Worm (Caenorhabditis elegans) whole organism, late embryonic: ENCODE results near the gene tag-89.

Experiments used
- C38D4.7 ChIP-seq: fragments of 200-800 bp; sonication (Bioruptor generic); optimal IDR thresholded peaks from 2 replicates; lab custom pipeline; 2018; ENCODE audit warnings: mild to moderate bottlenecking, missing genetic modification characterization, moderate library complexity, missing compliant biosample characterization
- T23F11.4 ChIP-seq: fragments of 200-800 bp; sonication (Bioruptor generic); optimal IDR thresholded peaks from 2 replicates; lab custom pipeline; 2018; ENCODE audit warnings: mild to moderate bottlenecking, missing genetic modification characterization, missing compliant biosample characterization
- ama-1 ChIP-seq: fragments of 150-350 bp; optimal IDR thresholded peaks from 2 replicates; lab custom pipeline; 2014
- ceh-14 ChIP-seq: sonication (generic microtip); optimal IDR thresholded peaks from 2 replicates; lab custom pipeline; 2016; ENCODE audit warnings: missing genotype, missing genetic modification characterization, missing compliant biosample characterization
- ceh-18 ChIP-seq: sonication (generic microtip); optimal IDR thresholded peaks from 2 replicates; lab custom pipeline; 2016; ENCODE audit warnings: missing genetic modification characterization, missing compliant biosample characterization
- ceh-19 ChIP-seq: fragments of 200-800 bp; sonication (Bioruptor generic); optimal IDR thresholded peaks from 2 replicates; lab custom pipeline; 2018; ENCODE audit warnings: mild to moderate bottlenecking, missing genetic modification characterization, missing compliant biosample characterization
- ceh-2 ChIP-seq: sonication (generic microtip); optimal IDR thresholded peaks from 2 replicates; lab custom pipeline; 2016; ENCODE audit warnings: missing genotype, missing genetic modification characterization, missing compliant biosample characterization
- ceh-22 ChIP-seq: sonication (generic microtip); optimal IDR thresholded peaks from 2 replicates; lab custom pipeline; 2017; ENCODE audit warnings: missing biosample characterization, missing genetic modification characterization
- ceh-24 ChIP-seq: sonication (generic microtip); optimal IDR thresholded peaks from 2 replicates; lab custom pipeline; 2016; ENCODE audit warnings: mild to moderate bottlenecking, missing genetic modification characterization, missing compliant biosample characterization
- ceh-31 ChIP-seq: sonication (generic microtip); optimal IDR thresholded peaks from 2 replicates; lab custom pipeline; 2016; ENCODE audit warnings: missing genetic modification characterization, missing compliant biosample characterization
- ceh-34 ChIP-seq: sonication (generic microtip); optimal IDR thresholded peaks from 2 replicates; lab custom pipeline; 2016; ENCODE audit warnings: mild to moderate bottlenecking, missing genetic modification characterization, missing compliant biosample characterization
- ceh-48 ChIP-seq: sonication (generic microtip); optimal IDR thresholded peaks from 2 replicates; lab custom pipeline; 2016; ENCODE audit warnings: missing genetic modification characterization, inconsistent platforms, missing compliant biosample characterization
- ceh-9 ChIP-seq: sonication (generic microtip); optimal IDR thresholded peaks from 2 replicates; lab custom pipeline; 2016; ENCODE audit warnings: mild to moderate bottlenecking, missing genetic modification characterization, inconsistent platforms, missing compliant biosample characterization
- che-1 ChIP-seq: sonication (generic microtip); optimal IDR thresholded peaks from 2 replicates; lab custom pipeline; 2016; ENCODE audit warnings: mild to moderate bottlenecking, missing genetic modification characterization, missing compliant biosample characterization
- elt-4 ChIP-seq: sonication (generic microtip); optimal IDR thresholded peaks from 2 replicates; lab custom pipeline; 2016; ENCODE audit warnings: missing genetic modification characterization, missing compliant biosample characterization
- gmeb-2 ChIP-seq: sonication (generic microtip); optimal IDR thresholded peaks from 2 replicates; lab custom pipeline; 2016; ENCODE audit warnings: missing genetic modification characterization, inconsistent platforms, missing compliant biosample characterization
- hlh-13 ChIP-seq: fragments of 200-800 bp; sonication (Bioruptor generic); optimal IDR thresholded peaks from 2 replicates; lab custom pipeline; 2018; ENCODE audit warnings: mild to moderate bottlenecking, missing genetic modification characterization, missing compliant biosample characterization
- hlh-15 ChIP-seq: sonication (generic microtip); optimal IDR thresholded peaks from 2 replicates; lab custom pipeline; 2016; ENCODE audit warnings: missing genetic modification characterization, missing compliant biosample characterization
- npax-4 ChIP-seq: sonication (generic microtip); optimal IDR thresholded peaks from 2 replicates; lab custom pipeline; 2016; ENCODE audit warnings: missing genetic modification characterization, missing compliant biosample characterization
- odd-2 ChIP-seq: sonication (generic microtip); optimal IDR thresholded peaks from 2 replicates; lab custom pipeline; 2017; ENCODE audit warnings: antibody characterized with exemption, mild to moderate bottlenecking, missing genetic modification characterization, missing compliant biosample characterization
- pax-1 ChIP-seq: fragments of 150-350 bp; optimal IDR thresholded peaks from 2 replicates; lab custom pipeline; 2014; ENCODE audit warnings: missing biosample characterization, missing genetic modification characterization
- pqm-1 ChIP-seq: sonication (generic microtip); optimal IDR thresholded peaks from 2 replicates; lab custom pipeline; 2016; ENCODE audit warnings: missing genetic modification characterization, missing compliant biosample characterization
- ref-2 ChIP-seq: sonication (generic microtip); optimal IDR thresholded peaks from 2 replicates; lab custom pipeline; 2016; ENCODE audit warnings: missing genetic modification characterization, missing compliant biosample characterization
- rnt-1 ChIP-seq: sonication (generic microtip); optimal IDR thresholded peaks from 2 replicates; lab custom pipeline; 2016; ENCODE audit warnings: missing genetic modification characterization, missing compliant biosample characterization
- sdc-2 ChIP-seq: sonication (generic microtip); optimal IDR thresholded peaks from 2 replicates; lab custom pipeline; 2016; ENCODE audit warnings: missing genotype, missing genetic modification characterization, missing compliant biosample characterization
- sox-2 ChIP-seq: fragments of 200-800 bp; sonication (Bioruptor generic); IDR thresholded peaks from 2 replicates; pipeline ENCODE4 v1.3.6; 2022; ENCODE audit warnings: missing genetic modification reagents, missing genetic modification characterization, missing compliant biosample characterization
- sox-4 ChIP-seq: sonication (generic microtip); optimal IDR thresholded peaks from 2 replicates; lab custom pipeline; 2017; ENCODE audit warnings: mild to moderate bottlenecking, missing genetic modification characterization, inconsistent platforms, missing compliant biosample characterization
- tbx-2 ChIP-seq: sonication (generic microtip); optimal IDR thresholded peaks from 2 replicates; lab custom pipeline; 2016; ENCODE audit warnings: missing genetic modification characterization, missing compliant biosample characterization
- unc-3 ChIP-seq, 2 experiments: fragments of 200-800 bp in 1 of 2; sonication (Bioruptor generic) in 1 of 2; sonication (generic microtip) in 1 of 2; conservative IDR thresholded peaks in 1 of 2; optimal IDR thresholded peaks in 1 of 2; 2 replicates each; pipeline versions ENCODE4 v1.3.6 to Lab custom; 2016 to 2022; ENCODE audit warnings: missing compliant biosample characterization in 2 of 2, missing genetic modification characterization in 2 of 2, missing genetic modification reagents in 1 of 2
- unc-42 ChIP-seq: sonication (generic microtip); optimal IDR thresholded peaks from 2 replicates; lab custom pipeline; 2016; ENCODE audit warnings: missing genotype, missing genetic modification characterization, missing compliant biosample characterization
- zip-5 ChIP-seq: sonication (generic microtip); optimal IDR thresholded peaks from 2 replicates; lab custom pipeline; 2016; ENCODE audit warnings: missing genetic modification characterization, missing compliant biosample characterization

tag-89 gene

DNA sequence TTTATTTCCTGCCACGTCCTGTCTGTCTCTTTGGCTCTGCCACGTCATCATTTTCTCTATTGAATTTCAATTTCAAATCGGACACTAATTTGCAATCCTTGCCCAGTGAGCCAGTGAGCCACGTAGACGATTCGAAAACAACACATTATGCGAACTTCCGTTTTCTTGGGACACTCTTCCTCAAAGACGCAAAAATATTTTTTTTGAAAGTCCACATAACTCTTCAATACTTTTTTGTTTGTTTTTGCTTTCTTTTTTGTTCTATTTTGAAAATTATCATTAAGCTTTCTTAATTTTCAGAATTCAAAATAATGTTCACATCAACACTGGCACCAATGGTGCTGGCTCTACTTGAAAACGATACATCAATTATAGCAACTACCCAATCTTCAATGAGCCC lies at the start of gene tag-89:
tag-89 (plus strand) TSS at position 301 of the 400 bp plus-strand sequence.
- TF ChIP-seq gmeb-2 (tag; lab: Kevin White, UChicago) (no peak), unc-3 (GFP tag; conservative IDR thresholded peaks at IDR 0.05; lab: Robert Waterston, UW) (no peak), unc-3 (tag; optimal IDR thresholded peaks at IDR 0.05; lab: Kevin White, UChicago) (no peak), hlh-15 (tag; lab: Kevin White, UChicago) (no peak)

- TF ChIP-seq ceh-22 = no peak
- no peak for TF ChIP-seq ama-1 (lab: Kevin White, UChicago)
- TF ChIP-seq npax-4 (tag; lab: Kevin White, UChicago) = no peak
- no peak for TF ChIP-seq sox-2
- no peak for TF ChIP-seq ceh-31
- TF ChIP-seq elt-4 = no peak
- TF ChIP-seq ceh-18 (tag; lab: Kevin White, UChicago) = no peak
- TF ChIP-seq ceh-9 = no peak
- TF ChIP-seq tbx-2 = no peak
- no peak for TF ChIP-seq rnt-1 (tag; lab: Kevin White, UChicago)
Measured at ce11 chrIV:11347275-11347674, 47.1 kb upstream of the tag-89 start.

DNA sequence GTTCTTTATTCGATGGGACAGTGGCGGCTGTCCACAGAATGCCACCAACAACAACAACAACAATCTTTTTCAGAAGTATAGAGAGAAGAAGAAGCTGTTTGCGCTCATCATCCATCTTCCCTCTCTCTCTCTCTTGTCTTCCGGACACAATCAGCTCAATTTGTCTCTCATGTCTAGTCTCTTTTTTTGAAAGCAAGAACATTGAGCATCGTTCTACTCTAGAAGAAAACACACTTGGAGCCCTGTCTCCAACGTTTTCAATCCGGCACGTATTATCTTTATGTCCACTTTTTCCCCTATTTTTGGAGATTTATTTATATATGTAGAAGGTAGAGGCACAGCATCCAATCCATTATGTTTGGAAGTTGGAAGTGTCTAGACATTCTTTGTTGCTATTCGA lies 45.5 kb upstream of the tag-89 start:
- TF ChIP-seq ceh-22 (no peak), rnt-1 (tag; lab: Kevin White, UChicago) (no peak), zip-5 (tag; lab: Kevin White, UChicago) (no peak), ref-2 (tag; lab: Kevin White, UChicago) (no peak), hlh-13 (GFP tag; lab: Kevin White, UChicago) (no peak)

- TF ChIP-seq ceh-19 (GFP tag; lab: Kevin White, UChicago) (no peak), unc-42 (peak; percentile 14), ceh-14 (peak; percentile 22)
- TF ChIP-seq, all 69 proteins: peak for 2
Measured at ce11 chrIV:11349747-11350146, 44.6 kb upstream of the tag-89 start.

ce11 chrIV:11350809-11351208 lies 43.5 kb upstream of the tag-89 start:
- TF ChIP-seq ceh-24 (tag; lab: Kevin White, UChicago) (no peak), ceh-34 (tag; lab: Kevin White, UChicago) (no peak), pqm-1 (no peak), ceh-18 (tag; lab: Kevin White, UChicago) (peak; percentile 52)
- TF ChIP-seq, all 69 proteins: peak for 1

- TF ChIP-seq odd-2 (no peak), C38D4.7 (GFP tag; lab: Kevin White, UChicago) (no peak), sdc-2 (tag; lab: Kevin White, UChicago) (no peak), ceh-2 (tag; lab: Kevin White, UChicago) (no peak), T23F11.4 (GFP tag; lab: Kevin White, UChicago) (no peak), npax-4 (tag; lab: Kevin White, UChicago) (no peak), tbx-2 (no peak), ceh-48 (no peak), sox-4 (tag; lab: Kevin White, UChicago) (no peak), pax-1 (tag; lab: Kevin White, UChicago) (no peak), elt-4 (no peak)
Measured at ce11 chrIV:11351563-11351962, 42.8 kb upstream of the tag-89 start.

DNA sequence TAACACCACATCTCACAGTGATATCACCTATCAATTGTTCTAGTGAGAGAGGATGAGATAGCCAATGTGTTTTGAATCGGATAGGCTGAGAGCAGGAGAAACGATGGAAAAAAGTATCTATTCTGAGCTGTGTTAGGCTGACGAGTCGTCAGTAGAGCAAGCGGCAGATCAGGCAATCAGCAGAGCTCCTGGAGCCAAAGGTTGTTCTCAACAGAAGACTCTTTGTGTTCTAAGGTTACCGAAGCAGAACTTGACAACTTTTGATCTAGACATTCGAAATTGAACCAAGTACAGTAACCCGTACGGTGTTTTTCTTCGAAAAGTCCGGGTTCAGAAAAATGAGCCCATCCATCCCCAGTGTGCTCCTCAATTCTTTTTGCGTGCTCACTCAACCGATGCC lies 41.6 kb upstream of the tag-89 start:
- TF ChIP-seq gmeb-2 (tag; lab: Kevin White, UChicago) (no peak), che-1 (no peak)
